Worm (Caenorhabditis elegans): ENCODE data around the gene rpl-9.

rpl-9 gene

DNA sequence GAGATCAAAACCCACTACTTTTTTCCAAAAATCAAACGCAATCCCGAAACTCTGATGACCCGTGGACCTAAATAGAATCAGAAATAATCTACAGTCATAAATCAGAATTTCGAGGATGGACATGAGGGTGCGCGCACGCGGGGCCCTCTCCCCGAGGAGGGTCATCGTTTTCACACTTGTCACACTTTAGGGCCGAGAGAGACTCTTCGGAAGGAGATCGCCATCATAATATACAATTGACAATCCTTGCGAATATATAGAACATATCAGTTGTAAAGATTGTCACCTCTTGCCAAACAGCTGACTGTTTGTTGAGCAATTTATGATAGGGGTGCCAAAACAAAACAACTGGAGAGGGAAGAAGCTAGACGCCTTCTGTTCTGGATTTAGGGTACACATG lies 42.5 kb downstream of the rpl-9 start:
- no peak for TF ChIP-seq F39B2.1 (GFP tag; IDR thresholded peaks at IDR 0.05)
- no peak for TF ChIP-seq lsl-1 (GFP tag; optimal IDR thresholded peaks at IDR 0.05)
- no peak for TF ChIP-seq somi-1 (GFP tag; optimal IDR thresholded peaks at IDR 0.05)
- no peak for TF ChIP-seq nhr-80 (tag; optimal IDR thresholded peaks at IDR 0.05)
- no peak for TF ChIP-seq let-526 (GFP tag; IDR thresholded peaks at IDR 0.05)
- TF ChIP-seq T07F8.4 (tag; optimal IDR thresholded peaks at IDR 0.05), result no peak
- no peak for TF ChIP-seq efl-1 (GFP tag; optimal IDR thresholded peaks at IDR 0.05)
- TF ChIP-seq egl-18 (GFP tag; IDR thresholded peaks at IDR 0.05), result no peak
- no peak for TF ChIP-seq Y67H2A.10 (GFP tag; conservative IDR thresholded peaks at IDR 0.05)
- no peak for TF ChIP-seq tlf-1 (GFP tag; optimal IDR thresholded peaks at IDR 0.05)
- TF ChIP-seq T26A5.8 (tag; optimal IDR thresholded peaks at IDR 0.05), result no peak
- no peak for TF ChIP-seq F49E8.2 (tag; optimal IDR thresholded peaks at IDR 0.05; ENCODE audit: insufficient read depth)
- TF ChIP-seq lin-35 (GFP tag; optimal IDR thresholded peaks at IDR 0.05), result no peak
- TF ChIP-seq attf-3 (GFP tag; conservative IDR thresholded peaks at IDR 0.05), result no peak

DNA sequence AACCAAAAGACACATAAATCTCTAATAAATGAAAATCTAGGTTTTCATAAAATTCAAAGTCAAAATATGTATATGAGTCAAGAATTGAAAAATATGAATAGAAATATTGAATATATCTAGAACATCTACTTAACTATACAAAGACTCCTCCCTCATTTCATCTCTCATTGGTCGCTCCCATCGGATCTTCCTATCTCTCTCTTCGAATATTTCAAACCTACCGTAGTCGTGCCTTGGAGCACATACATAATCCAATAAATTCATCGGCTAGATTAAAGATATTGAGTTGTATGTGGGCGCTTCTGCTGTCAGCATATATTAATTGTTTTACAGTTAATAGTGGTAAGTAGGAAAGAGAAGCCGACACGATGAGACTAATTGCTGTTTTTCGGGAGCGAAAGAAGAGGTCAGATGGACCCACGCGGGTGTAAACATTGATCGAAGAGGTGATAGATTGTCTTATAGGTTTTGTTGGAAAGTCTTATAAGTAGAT lies 45.6 kb downstream of the rpl-9 start:
- TF ChIP-seq lin-54 (GFP tag; optimal IDR thresholded peaks at IDR 0.05), result no peak
- TF ChIP-seq sptf-2 (GFP tag; optimal IDR thresholded peaks at IDR 0.05), result no peak
- TF ChIP-seq hmg-20 (GFP tag; IDR thresholded peaks at IDR 0.05), result no peak
- no peak for TF ChIP-seq ceh-40 (GFP tag; IDR thresholded peaks at IDR 0.05)
- TF ChIP-seq athp-1 (tag; optimal IDR thresholded peaks at IDR 0.05), result no peak
- no peak for TF ChIP-seq nhr-90 (tag; optimal IDR thresholded peaks at IDR 0.05)
- TF ChIP-seq mxl-1 (tag; optimal IDR thresholded peaks at IDR 0.05), result no peak
- no peak for TF ChIP-seq let-526 (GFP tag; IDR thresholded peaks at IDR 0.05)
- no peak for TF ChIP-seq mel-28 (tag; optimal IDR thresholded peaks at IDR 0.05; ENCODE audit: borderline replicate concordance)
- TF ChIP-seq let-607 (tag; optimal IDR thresholded peaks at IDR 0.05), result no peak
- no peak for TF ChIP-seq bed-2 (GFP tag; IDR thresholded peaks at IDR 0.05)

DNA sequence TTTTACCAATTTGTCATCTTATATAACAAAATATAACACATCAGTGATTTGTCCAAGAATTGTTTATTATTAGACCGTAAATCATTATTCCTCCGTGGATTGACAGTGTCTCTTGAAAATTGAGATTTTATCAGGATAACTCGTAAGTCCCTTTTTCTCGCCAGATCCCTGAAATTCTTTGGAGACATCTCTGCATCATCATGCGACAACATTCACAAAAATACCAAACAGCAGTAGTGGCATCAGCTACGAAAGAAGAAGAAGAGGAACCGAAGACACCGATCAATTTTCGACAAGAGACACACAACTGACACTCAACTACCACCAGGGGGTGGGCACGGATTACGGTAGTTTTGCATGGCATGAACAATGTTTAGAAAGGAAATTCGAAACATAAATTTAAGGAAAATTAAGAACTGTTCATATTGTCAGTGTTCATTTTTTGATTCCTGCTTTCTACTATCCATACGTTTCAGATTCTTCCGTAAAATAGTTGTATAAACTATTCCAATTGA lies 47.7 kb downstream of the rpl-9 start:
- no peak for TF ChIP-seq hmg-1.2 (GFP tag; IDR thresholded peaks at IDR 0.05)
- TF ChIP-seq lin-54 (GFP tag; optimal IDR thresholded peaks at IDR 0.05), result no peak
- no peak for TF ChIP-seq aptf-2 (GFP tag; conservative IDR thresholded peaks at IDR 0.05)
- no peak for TF ChIP-seq ceh-40 (GFP tag; IDR thresholded peaks at IDR 0.05)
- no peak for TF ChIP-seq lin-40 (tag; optimal IDR thresholded peaks at IDR 0.05)

Data from whole organism, young adult.